Fruit fly (Drosophila melanogaster) whole organism: ENCODE data around the gene Spn.

ENCODE experiments used
- CG8478 ChIP-seq: fragments of >200 bp; optimal IDR thresholded peaks from 2 replicates; lab custom pipeline; 2018; ENCODE audit warnings: inconsistent platforms
- Dll ChIP-seq: fragments of >200 bp; optimal IDR thresholded peaks from 2 replicates; lab custom pipeline; 2017
- EcR ChIP-seq, 2 experiments: fragments of >200 bp; optimal IDR thresholded peaks; 2 replicates each; lab custom pipeline; 2017; ENCODE audit warnings: missing biosample characterization in 2 of 2, missing genetic modification characterization in 2 of 2, missing genetic modification reagents in 2 of 2
- pan ChIP-seq: fragments of >200 bp; optimal IDR thresholded peaks from 2 replicates; lab custom pipeline; 2017
- psq ChIP-seq: fragments of >200 bp; optimal IDR thresholded peaks from 2 replicates; lab custom pipeline; 2017
- usp ChIP-seq: fragments of >200 bp; optimal IDR thresholded peaks from 2 replicates; lab custom pipeline; 2017; ENCODE audit warnings: missing biosample characterization, missing genetic modification characterization, mixed read lengths

The Spn gene

DNA sequence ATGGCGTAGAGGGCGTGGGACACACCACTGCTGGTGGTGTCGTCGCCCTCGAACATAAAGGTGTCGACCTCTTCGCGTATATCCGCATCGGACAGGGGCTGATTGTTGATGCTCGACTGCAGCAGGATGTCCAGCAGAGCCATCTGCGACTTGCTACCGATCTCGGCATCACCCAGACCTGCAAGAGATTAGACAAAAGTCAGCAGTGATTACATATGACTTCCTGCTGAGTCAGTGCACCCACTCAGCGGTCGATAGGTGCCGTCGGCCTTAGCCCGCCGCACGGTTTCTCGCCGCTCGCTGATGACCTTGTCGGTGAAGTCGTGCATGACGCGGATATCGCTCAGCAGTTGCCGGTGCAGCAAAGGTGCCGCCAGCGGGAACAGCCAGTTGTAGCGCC is 77.2 kb downstream of the Spn start:
- no peak for TF ChIP-seq Dll (lab: Kevin White, UChicago)
- no peak for TF ChIP-seq psq (lab: Kevin White, UChicago)
- TF ChIP-seq pan = no peak
- no peak for TF ChIP-seq usp (GFP tag; lab: Kevin White, UChicago)
- no peak for TF ChIP-seq CG8478
- no peak for TF ChIP-seq EcR (GFP tag; optimal IDR thresholded peaks at IDR 0.05; lab: Kevin White, UChicago)

DNA sequence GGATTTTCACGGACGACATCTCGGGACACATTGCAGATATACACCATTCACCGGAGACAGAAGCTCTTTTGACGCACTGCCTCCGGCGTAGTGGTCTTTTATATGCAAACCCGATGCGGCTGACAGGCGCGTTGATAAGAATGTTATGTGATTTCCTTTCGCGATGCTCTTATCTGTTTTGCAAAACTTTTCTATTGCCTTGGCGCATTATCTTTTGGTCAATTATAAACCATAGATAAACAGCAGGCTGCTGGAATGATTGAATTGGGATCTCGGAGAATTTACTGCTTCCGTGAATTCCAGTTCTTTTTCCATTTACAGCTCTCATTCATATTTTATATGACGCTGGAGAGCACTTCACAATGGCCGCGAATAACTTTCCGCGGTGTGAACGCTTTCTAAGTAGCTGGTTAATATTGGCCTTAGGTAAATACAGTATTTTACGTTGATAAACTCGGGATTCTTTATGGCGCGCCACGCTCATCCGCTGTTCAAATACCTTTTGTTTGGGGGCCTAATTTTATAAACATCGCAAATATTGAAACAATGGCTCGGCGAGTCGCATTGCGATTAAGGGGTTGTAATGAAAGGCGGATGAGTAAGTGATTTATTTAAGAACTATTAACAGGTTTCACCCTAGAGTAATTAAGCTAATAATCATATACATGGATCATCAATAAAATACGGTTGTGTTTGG is 78.4 kb downstream of the Spn start, which contains the start of gene CG16762:
Gene CG16762 (minus strand): TSS at position 51 of the 697 bp plus-strand sequence.
- TF ChIP-seq EcR (GFP tag; optimal IDR thresholded peaks at IDR 0.05; lab: Kevin White, UChicago) = no peak

DNA sequence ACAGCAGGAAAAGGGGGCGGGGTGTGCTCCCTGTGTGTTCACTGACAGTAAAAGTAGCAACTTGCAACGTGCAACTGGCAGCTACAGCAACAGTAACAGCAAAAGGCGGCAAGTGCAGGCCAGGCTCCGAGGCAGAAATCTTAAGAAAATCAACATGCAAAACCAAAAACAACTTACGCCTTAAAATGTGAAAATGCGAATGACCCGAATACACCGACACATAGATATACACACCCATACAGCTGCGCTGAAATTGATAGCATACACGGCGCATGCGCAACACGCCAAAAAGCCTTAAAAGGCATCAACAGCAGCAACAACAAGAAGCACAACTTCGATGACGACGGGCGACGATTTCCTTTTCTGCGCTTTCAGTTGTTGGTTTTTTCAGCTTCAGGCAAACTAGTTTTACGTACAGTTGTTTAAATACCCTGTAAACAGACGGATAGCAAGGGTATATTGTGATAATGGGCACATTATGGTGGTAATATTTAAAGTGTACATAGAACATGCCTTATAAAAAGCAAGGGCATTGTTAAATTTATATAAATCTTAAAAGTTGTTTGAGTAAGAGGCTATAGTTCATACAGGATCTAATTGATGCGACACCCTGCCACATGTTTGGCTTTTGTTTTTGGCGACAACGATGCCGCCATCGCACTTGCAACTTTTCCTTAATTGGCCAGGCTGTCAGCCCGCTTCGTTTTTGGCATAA is 81.6 kb downstream of the Spn start:
- no peak for TF ChIP-seq CG8478
- peak; percentile 68 for TF ChIP-seq pan
- no peak for TF ChIP-seq usp (GFP tag; lab: Kevin White, UChicago)
- TF ChIP-seq psq (lab: Kevin White, UChicago) = no peak
- no peak for TF ChIP-seq Dll (lab: Kevin White, UChicago)
- TF ChIP-seq EcR (GFP tag; optimal IDR thresholded peaks at IDR 0.05; lab: Kevin White, UChicago) = peak in 1 of 2 experiments; percentile 51

DNA sequence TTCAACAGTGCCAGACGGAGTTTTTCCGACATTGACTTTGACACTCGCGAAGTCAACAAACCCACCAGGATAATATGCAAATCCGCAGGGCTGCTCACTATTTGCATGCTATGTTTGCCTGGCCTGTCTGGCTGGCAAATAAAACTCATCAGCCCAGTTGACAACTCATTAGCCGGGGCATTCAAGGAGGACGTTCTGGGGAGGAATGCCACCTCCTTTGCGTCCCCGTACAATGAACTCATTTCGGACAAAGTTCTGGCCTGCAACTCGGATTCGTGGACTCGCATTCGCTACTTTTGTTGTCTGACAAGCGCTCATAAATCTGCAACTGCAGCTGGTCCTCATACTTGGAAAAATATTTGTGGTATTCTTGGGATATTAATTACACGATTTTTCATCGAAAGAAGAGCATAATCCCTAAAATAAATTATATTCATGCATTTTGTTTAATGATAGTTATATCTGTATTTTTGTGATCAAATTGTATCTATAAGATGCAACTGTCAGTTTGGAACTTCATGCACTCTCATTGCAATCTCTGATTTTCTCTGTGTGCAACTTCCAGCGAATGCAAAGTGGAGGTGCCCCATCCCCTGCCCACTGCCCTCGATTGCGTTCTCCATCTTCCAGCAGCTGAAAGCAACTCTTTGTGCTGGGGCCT is 83.2 kb downstream of the Spn start:
- TF ChIP-seq psq (lab: Kevin White, UChicago) = no peak
- TF ChIP-seq EcR (GFP tag; optimal IDR thresholded peaks at IDR 0.05; lab: Kevin White, UChicago) = peak in 1 of 2 experiments; percentile 62

DNA sequence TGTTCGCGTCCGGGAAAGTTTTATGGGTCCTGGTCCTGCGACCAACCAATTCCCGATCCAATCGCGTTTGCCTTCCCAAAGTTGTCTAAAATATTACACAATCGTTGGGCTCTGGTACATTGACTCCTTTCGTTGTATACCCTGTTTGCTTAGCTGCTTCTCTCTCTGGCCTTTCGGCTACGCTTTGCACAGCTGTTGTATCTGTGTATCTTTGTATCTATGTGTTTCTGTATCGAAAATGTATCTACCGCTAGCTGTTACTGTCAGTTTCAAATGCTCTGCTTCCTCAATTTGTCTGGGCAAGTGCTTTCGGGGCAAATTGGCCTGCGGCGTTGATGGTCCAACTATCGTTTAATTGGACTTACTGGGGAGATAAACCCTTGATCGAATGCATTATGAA is 84.4 kb downstream of the Spn start:
- TF ChIP-seq pan = no peak
- TF ChIP-seq usp (GFP tag; lab: Kevin White, UChicago) = no peak
- TF ChIP-seq EcR (GFP tag; optimal IDR thresholded peaks at IDR 0.05; lab: Kevin White, UChicago) = no peak
- no peak for TF ChIP-seq psq (lab: Kevin White, UChicago)
- no peak for TF ChIP-seq Dll (lab: Kevin White, UChicago)
- TF ChIP-seq CG8478 = no peak

DNA sequence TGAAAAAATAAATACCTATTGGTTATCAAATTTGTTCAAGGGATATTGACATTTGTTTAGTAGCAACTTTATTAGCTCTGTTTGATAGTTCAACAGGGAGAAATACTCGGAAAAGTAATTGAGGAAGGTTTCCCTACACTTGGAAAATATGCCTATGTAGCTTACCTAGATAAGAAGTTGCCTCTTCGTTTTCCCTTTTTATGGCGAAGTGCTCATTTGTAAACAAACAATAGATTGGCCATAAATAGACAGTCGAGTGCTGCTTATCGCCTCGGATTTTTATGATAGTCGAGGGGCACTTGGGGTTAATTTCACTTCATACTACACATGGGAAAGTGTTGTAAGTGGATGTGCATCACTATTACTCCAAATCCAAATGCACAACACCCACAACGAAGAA is 85.6 kb downstream of the Spn start:
- no peak for TF ChIP-seq CG8478
- TF ChIP-seq EcR (GFP tag; optimal IDR thresholded peaks at IDR 0.05; lab: Kevin White, UChicago) = peak in 1 of 2 experiments; percentile 21

DNA sequence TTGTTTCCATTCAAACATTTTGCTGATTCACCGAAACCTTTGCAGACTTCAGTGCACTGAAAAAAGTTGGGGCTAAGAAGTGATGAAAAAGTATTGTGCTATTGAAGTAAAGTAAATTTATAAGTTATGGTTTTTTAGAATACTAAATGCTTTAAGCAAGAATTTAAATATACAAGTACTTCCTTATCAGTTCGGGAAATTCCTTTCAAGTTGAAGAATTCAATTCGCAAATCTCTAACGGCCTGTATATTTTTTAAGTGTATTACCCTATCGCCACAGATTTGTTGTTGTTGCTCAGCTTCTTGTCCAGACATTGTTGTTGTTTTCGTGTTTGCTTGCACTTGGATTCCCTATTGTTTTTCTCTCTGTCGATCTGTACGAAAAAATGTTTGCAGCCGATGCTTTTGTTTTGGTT is 86.7 kb downstream of the Spn start:
- TF ChIP-seq Dll (lab: Kevin White, UChicago) = no peak
- no peak for TF ChIP-seq pan
- no peak for TF ChIP-seq psq (lab: Kevin White, UChicago)
- no peak for TF ChIP-seq usp (GFP tag; lab: Kevin White, UChicago)
- TF ChIP-seq EcR (GFP tag; optimal IDR thresholded peaks at IDR 0.05; lab: Kevin White, UChicago) = no peak
- no peak for TF ChIP-seq CG8478

DNA sequence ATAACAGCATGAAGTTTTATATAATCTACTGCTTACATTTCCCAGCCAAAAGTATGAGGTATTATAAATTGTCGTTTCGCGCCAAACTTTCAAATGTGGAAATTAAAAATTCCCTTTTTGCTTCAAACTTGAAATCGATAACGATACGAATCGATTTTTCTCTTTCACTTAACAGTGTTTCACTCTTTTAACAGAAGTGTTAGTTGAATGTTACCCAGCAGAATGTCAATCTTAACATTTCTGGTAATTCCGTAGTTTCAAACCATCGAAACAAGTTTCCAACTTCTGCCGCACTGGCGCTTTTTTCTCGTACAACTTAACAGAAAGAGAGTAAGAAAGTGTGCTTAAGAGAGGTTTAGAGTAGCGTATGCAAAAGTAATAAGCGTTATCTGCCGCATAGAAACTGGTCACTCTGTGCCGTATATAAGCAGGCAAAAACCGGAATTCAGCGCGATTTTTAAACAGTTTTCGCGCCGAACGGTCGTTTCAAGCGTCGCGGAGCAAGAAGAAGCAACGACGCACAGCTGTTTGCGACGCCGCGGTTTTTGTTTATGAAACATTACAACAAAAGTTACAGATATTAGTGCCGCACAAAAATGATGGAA is 87.6 kb downstream of the Spn start:
- TF ChIP-seq pan (no peak), EcR (GFP tag; optimal IDR thresholded peaks at IDR 0.05; lab: Kevin White, UChicago) (peak in 1 of 2 experiments; percentile 10), Dll (lab: Kevin White, UChicago) (no peak), CG8478 (no peak)

DNA sequence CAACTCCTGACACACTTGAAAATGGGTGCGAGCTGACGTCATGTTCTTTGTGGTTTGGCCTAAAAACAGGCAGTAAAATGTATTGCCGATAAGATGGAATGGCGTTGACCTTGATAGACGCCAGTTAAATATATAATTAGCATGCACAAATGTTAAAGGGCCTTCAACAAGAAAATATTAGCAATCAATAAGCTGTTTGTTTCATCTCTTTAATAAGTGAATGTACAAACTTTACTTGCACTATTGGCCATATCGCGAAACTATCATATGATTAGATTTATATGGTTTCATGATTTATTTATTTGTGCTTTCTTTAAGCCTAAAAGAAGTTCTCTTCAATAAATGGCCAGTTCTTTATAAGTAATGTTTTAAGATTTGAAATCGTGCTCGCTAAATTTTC is 92.1 kb downstream of the Spn start:
- no peak for TF ChIP-seq psq (lab: Kevin White, UChicago)
- TF ChIP-seq pan = no peak

DNA sequence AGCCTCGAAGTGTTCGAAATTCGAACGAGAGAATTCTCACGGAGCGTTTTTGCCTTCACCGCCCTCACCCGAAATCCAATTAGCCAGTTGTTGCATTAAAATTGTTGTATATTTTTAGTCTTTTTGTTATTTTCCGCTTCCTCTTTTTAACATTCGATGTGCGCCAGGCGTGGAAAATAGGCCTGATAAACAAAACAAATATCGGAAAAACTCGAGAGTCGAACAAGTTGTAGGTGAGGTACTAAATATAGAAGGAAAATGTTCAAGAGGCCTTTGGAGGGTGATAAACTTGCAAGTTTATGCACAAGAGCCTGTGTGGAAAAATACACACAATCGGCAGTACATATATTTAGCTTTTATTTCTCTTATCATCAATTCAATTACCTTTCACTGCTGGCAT is 95.3 kb downstream of the Spn start:
- TF ChIP-seq psq (lab: Kevin White, UChicago) (no peak), EcR (GFP tag; optimal IDR thresholded peaks at IDR 0.05; lab: Kevin White, UChicago) (no peak), CG8478 (no peak), usp (GFP tag; lab: Kevin White, UChicago) (no peak), pan (no peak), Dll (lab: Kevin White, UChicago) (no peak)

DNA sequence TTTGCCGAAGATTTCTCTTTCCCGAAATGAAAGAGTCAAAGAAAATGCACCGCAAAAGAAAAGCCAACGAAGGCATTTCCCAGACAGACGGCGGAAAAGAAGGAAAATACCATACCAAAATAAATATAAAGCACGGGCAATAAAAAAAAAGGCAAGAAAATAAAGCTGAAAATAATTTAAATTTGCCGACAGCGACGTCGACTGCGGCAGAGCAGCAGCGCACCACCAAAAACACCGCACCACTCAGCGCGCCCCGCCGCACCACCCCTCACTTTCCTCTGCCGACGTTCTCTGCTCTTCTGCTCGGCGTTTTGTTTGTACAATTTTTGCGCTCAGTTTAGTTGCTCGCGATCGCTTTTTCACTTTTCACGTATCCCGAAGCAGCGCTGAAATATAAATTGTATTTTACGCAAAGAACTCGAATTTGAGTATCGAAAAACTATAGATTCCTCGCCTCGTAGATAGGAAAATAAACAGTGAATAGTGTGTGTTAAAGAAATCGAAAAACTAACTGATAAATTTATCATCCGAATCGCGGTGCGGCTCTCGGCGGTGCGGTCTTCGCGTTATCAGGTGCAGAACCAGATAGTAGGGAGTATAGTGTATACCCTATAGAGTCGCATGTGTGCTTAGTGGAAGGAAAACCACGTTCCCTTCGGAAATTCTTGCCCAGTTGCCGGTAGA is 96.4 kb downstream of the Spn start:
- TF ChIP-seq usp (GFP tag; lab: Kevin White, UChicago) = no peak
- no peak for TF ChIP-seq pan

DNA sequence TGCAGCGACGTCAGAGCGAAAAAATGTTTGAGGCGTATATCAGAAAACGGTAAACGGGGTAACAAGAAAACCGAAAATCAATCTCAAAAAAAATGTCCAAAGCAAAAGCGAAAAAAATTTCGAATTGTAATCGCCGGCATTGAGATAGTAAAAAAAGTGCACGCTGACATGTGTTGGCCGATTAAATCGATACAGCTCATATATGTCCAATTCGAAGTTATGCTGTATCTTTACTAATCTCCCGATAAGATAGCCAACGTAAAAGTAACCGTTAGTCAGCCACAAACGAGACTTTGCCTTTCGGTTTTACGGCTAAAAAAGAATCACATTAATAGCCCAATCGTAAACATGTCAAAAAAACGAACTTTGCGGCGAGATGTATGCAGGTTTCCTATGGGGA is 97.2 kb downstream of the Spn start:
- TF ChIP-seq Dll (lab: Kevin White, UChicago) (no peak), psq (lab: Kevin White, UChicago) (no peak), pan (no peak), EcR (GFP tag; optimal IDR thresholded peaks at IDR 0.05; lab: Kevin White, UChicago) (peak in 1 of 2 experiments; percentile 5)
